Fruit fly (Drosophila melanogaster): ENCODE data around the gene cdi.

Gene cdi

DNA sequence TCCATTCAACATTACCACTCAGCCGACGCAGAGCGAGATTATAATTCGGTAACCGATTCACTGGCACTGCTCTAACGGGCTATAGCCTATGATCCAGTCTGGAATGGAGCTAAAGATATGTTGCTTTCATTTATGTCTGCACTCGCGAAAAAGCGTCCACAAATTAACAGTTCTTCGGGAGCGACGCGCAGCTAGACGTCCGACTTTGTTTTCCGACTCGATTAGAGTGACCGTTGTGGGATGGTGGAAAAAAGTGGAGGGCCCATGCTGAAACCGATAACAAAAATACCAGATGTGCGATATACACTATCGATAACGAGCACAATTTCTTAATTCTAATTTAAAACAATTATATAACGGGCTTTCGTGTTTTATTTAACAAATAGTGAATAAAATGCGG is at the start of gene cdi:
Gene cdi, minus strand, starts transcription at position 232 of the 400 bp plus-strand sequence.
- no peak for TF ChIP-seq Ets98B (GFP tag; IDR thresholded peaks at IDR 0.05)
- TF ChIP-seq CG9948 (tag; optimal IDR thresholded peaks at IDR 0.05): no peak
- no peak for TF ChIP-seq CG32121 (GFP tag; IDR thresholded peaks at IDR 0.05)
- TF ChIP-seq CG17806 (tag; optimal IDR thresholded peaks at IDR 0.05): no peak
- TF ChIP-seq Snoo (tag; optimal IDR thresholded peaks at IDR 0.05): peak; percentile 18
- no peak for TF ChIP-seq CG15710 (tag; optimal IDR thresholded peaks at IDR 0.05)
- TF ChIP-seq CG4496 (GFP tag; IDR thresholded peaks at IDR 0.05): peak; percentile 58
- no peak for TF ChIP-seq rn (GFP tag; IDR thresholded peaks at IDR 0.05)
- no peak for TF ChIP-seq CG34367 (tag; optimal IDR thresholded peaks at IDR 0.05)
- TF ChIP-seq D1 (tag; optimal IDR thresholded peaks at IDR 0.05): no peak

- no peak for TF ChIP-seq CG4496 (GFP tag; IDR thresholded peaks at IDR 0.05)
- no peak for TF ChIP-seq CG14655 (GFP tag; optimal IDR thresholded peaks at IDR 0.05)
- no peak for TF ChIP-seq CG17806 (tag; optimal IDR thresholded peaks at IDR 0.05)
- no peak for TF ChIP-seq CG9948 (tag; optimal IDR thresholded peaks at IDR 0.05)
- no peak for TF ChIP-seq CG8301 (tag; optimal IDR thresholded peaks at IDR 0.05)
- no peak for TF ChIP-seq CG15710 (tag; optimal IDR thresholded peaks at IDR 0.05)
These were observed 40.9 kb upstream of the cdi start, which contains the start of gene Cyp12a4 for dm6 chr3R:19134957-19135356. Cyp12a4 (plus strand) TSS chr3R:19135158.

- TF ChIP-seq CG14655 (GFP tag; optimal IDR thresholded peaks at IDR 0.05): no peak
- no peak for TF ChIP-seq CG8301 (tag; optimal IDR thresholded peaks at IDR 0.05)
- no peak for TF ChIP-seq Snoo (tag; optimal IDR thresholded peaks at IDR 0.05)
These were observed 38.2 kb upstream of the cdi start, which contains the start of gene Cyp12a5 for dm6 chr3R:19132146-19132833. Cyp12a5 (plus strand) TSS chr3R:19132648.

DNA sequence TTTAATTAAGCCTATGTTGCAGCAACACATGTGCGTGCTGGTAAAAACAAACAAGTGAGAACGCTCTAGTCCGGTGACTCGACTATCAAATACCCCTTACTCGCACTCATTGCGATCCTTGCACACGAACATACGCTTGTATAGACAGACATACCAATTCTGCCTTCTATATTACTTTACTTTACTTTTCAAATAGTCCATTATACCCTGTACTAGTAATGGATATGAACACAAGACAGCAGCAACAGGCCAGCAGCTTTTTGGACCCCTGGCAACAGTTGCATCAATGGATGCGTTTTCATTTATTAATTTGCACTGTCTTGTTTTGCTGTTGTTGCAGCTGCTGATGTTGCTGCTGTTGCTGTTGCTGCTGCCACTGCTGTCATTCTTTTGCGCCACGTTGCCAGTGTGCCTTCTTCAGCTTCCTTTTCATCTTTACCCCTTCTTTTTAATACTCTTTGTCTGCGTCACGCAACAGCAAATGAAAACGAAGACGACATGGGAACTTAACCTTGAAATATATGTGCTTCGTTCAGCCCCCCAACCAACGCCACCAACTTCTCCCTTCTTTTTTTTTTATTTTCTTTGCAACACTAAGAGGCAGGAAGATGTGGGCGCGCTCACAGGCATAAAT is 24.6 kb upstream of the cdi start:
- TF ChIP-seq Snoo (tag; optimal IDR thresholded peaks at IDR 0.05) (peak; percentile 78), CG15710 (tag; optimal IDR thresholded peaks at IDR 0.05) (peak; percentile 85), CG17806 (tag; optimal IDR thresholded peaks at IDR 0.05) (peak; percentile 86), CG9948 (tag; optimal IDR thresholded peaks at IDR 0.05) (peak; percentile 83), CG8301 (tag; optimal IDR thresholded peaks at IDR 0.05) (peak; percentile 71), Ets98B (GFP tag; IDR thresholded peaks at IDR 0.05) (peak; percentile 88), CG10348 (GFP tag; IDR thresholded peaks at IDR 0.05) (peak; percentile 44), CG13204 (GFP tag; optimal IDR thresholded peaks at IDR 0.05) (peak; percentile 56), CG12605 (GFP tag; IDR thresholded peaks at IDR 0.05) (peak; percentile 90), CG4496 (GFP tag; IDR thresholded peaks at IDR 0.05) (peak; percentile 95), CG34367 (tag; optimal IDR thresholded peaks at IDR 0.05) (peak; percentile 84), D1 (tag; optimal IDR thresholded peaks at IDR 0.05) (peak; percentile 28), CG8159 (tag; optimal IDR thresholded peaks at IDR 0.05) (peak; percentile 84), Pif1B (GFP tag; optimal IDR thresholded peaks at IDR 0.05) (peak; percentile 87), gl (tag; optimal IDR thresholded peaks at IDR 0.05) (peak; percentile 71), EcR (GFP tag; optimal IDR thresholded peaks at IDR 0.05) (peak; percentile 62), rn (GFP tag; IDR thresholded peaks at IDR 0.05) (peak; percentile 74), CG14655 (GFP tag; optimal IDR thresholded peaks at IDR 0.05) (peak; percentile 82), CG32121 (GFP tag; IDR thresholded peaks at IDR 0.05) (peak; percentile 89), fd96Ca (GFP tag; IDR thresholded peaks at IDR 0.05) (peak; percentile 95), Pif1A (GFP tag; optimal IDR thresholded peaks at IDR 0.05) (peak; percentile 89)

- TF ChIP-seq EcR (GFP tag; optimal IDR thresholded peaks at IDR 0.05) (no peak), CG15710 (tag; optimal IDR thresholded peaks at IDR 0.05) (no peak), fd96Ca (GFP tag; IDR thresholded peaks at IDR 0.05) (no peak), CG34367 (tag; optimal IDR thresholded peaks at IDR 0.05) (no peak), CG32121 (GFP tag; IDR thresholded peaks at IDR 0.05) (no peak), Pif1B (GFP tag; optimal IDR thresholded peaks at IDR 0.05) (peak; percentile 42), D1 (tag; optimal IDR thresholded peaks at IDR 0.05) (no peak), Ets98B (GFP tag; IDR thresholded peaks at IDR 0.05) (no peak), gl (tag; optimal IDR thresholded peaks at IDR 0.05) (no peak), CG12605 (GFP tag; IDR thresholded peaks at IDR 0.05) (no peak), CG8159 (tag; optimal IDR thresholded peaks at IDR 0.05) (peak; percentile 15), Snoo (tag; optimal IDR thresholded peaks at IDR 0.05) (peak; percentile 64), CG4496 (GFP tag; IDR thresholded peaks at IDR 0.05) (no peak), rn (GFP tag; IDR thresholded peaks at IDR 0.05) (no peak), CG17806 (tag; optimal IDR thresholded peaks at IDR 0.05) (peak; percentile 7), Pif1A (GFP tag; optimal IDR thresholded peaks at IDR 0.05) (peak; percentile 34), CG10348 (GFP tag; IDR thresholded peaks at IDR 0.05) (no peak), CG9948 (tag; optimal IDR thresholded peaks at IDR 0.05) (peak; percentile 16), CG8301 (tag; optimal IDR thresholded peaks at IDR 0.05) (no peak), CG14655 (GFP tag; optimal IDR thresholded peaks at IDR 0.05) (peak; percentile 26), CG13204 (GFP tag; optimal IDR thresholded peaks at IDR 0.05) (no peak)
These were observed 19.8 kb upstream of the cdi start for dm6 chr3R:19113836-19114235.

DNA sequence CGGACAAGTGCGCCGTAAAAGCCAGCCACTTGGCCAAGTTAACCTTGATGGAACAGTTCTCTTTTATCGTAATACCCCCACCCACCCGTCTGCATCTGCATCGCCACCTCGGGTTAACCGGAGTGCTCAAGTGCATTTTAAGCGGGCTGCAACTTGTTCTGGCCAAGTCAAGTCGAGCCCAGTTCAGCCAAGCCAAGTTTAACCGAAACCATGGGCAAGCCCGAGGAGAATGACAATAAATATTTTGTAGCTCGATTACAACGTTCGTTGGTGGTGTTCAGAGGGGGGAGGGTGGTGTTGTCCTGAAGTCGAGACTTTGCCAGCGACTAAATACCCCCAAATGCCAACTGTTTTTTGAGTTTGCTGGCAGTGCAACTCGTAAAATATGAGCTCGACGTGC is 18.3 kb upstream of the cdi start:
- TF ChIP-seq CG15710 (tag; optimal IDR thresholded peaks at IDR 0.05) (no peak), CG34367 (tag; optimal IDR thresholded peaks at IDR 0.05) (no peak), Ets98B (GFP tag; IDR thresholded peaks at IDR 0.05) (no peak), Pif1B (GFP tag; optimal IDR thresholded peaks at IDR 0.05) (no peak), fd96Ca (GFP tag; IDR thresholded peaks at IDR 0.05) (0 out of 3 replicates have a peak, but pooled peaks have one; percentile 21), CG17806 (tag; optimal IDR thresholded peaks at IDR 0.05) (no peak), CG4496 (GFP tag; IDR thresholded peaks at IDR 0.05) (no peak), CG9948 (tag; optimal IDR thresholded peaks at IDR 0.05) (no peak), rn (GFP tag; IDR thresholded peaks at IDR 0.05) (no peak), CG8301 (tag; optimal IDR thresholded peaks at IDR 0.05) (no peak), Pif1A (GFP tag; optimal IDR thresholded peaks at IDR 0.05) (no peak), CG13204 (GFP tag; optimal IDR thresholded peaks at IDR 0.05) (peak; percentile 4), CG32121 (GFP tag; IDR thresholded peaks at IDR 0.05) (no peak), gl (tag; optimal IDR thresholded peaks at IDR 0.05) (no peak), CG8159 (tag; optimal IDR thresholded peaks at IDR 0.05) (no peak), CG12605 (GFP tag; IDR thresholded peaks at IDR 0.05) (no peak), D1 (tag; optimal IDR thresholded peaks at IDR 0.05) (no peak), CG14655 (GFP tag; optimal IDR thresholded peaks at IDR 0.05) (no peak), CG10348 (GFP tag; IDR thresholded peaks at IDR 0.05) (no peak), EcR (GFP tag; optimal IDR thresholded peaks at IDR 0.05) (peak; percentile 76), Snoo (tag; optimal IDR thresholded peaks at IDR 0.05) (no peak)

Data from whole organism, pupa.